Worm (Caenorhabditis elegans) whole organism, L1 larva: ENCODE measurements around the gene F44D12.19.

Experiments used
- ceh-90 ChIP-seq: sonication (generic microtip); optimal IDR thresholded peaks from 2 replicates; lab custom pipeline; 2016; ENCODE audit warnings: missing genetic modification characterization, missing compliant biosample characterization
- ces-1 ChIP-seq: fragments of 150-350 bp; optimal IDR thresholded peaks from 2 replicates; lab custom pipeline; 2014; ENCODE audit warnings: missing biosample characterization, missing genetic modification reagents, missing genetic modification characterization
- efl-3 ChIP-seq: fragments of 200-800 bp; sonication (Bioruptor generic); optimal IDR thresholded peaks from 2 replicates; lab custom pipeline; 2018; ENCODE audit warnings: mild to moderate bottlenecking, missing genetic modification characterization, missing compliant biosample characterization
- elt-3 ChIP-seq, 6 experiments: fragments of 150-350 bp in 1 of 6; sonication (generic microtip); optimal IDR thresholded peaks; 2 replicates each; lab custom pipeline; 2017 to 2018; ENCODE audit warnings: missing biosample characterization in 6 of 6, missing genetic modification characterization in 6 of 6, inconsistent platforms in 1 of 6
- lin-13 ChIP-seq: fragments of 150-350 bp; optimal IDR thresholded peaks from 2 replicates; lab custom pipeline; 2014; ENCODE audit warnings: missing biosample characterization, missing genetic modification reagents, missing genetic modification characterization
- lin-15B ChIP-seq: fragments of 150-350 bp; sonication (generic microtip); optimal IDR thresholded peaks from 3 replicates; lab custom pipeline; 2014; ENCODE audit warnings: missing biosample characterization, missing genetic modification characterization
- nhr-12 ChIP-seq: sonication (generic microtip); optimal IDR thresholded peaks from 2 replicates; lab custom pipeline; 2017; ENCODE audit warnings: missing biosample characterization, missing genetic modification characterization
- nhr-76 ChIP-seq: sonication (generic microtip); optimal IDR thresholded peaks from 2 replicates; lab custom pipeline; 2017; ENCODE audit warnings: missing biosample characterization, missing genetic modification characterization
- unc-98 ChIP-seq: fragments of 200-800 bp; sonication (Bioruptor generic); IDR thresholded peaks from 2 replicates; pipeline ENCODE4 v1.3.6; 2022; ENCODE audit warnings: missing genetic modification characterization, missing compliant biosample characterization

ce11 chrIV:10003372-10003771 lies 18.0 kb upstream of the F44D12.19 start, which contains the start of the genes C47E12.2 and sars-1:
- TF ChIP-seq lin-15B (tag; lab: Kevin White, UChicago) (peak; percentile 20), ces-1 (no peak), nhr-12 (tag; lab: Kevin White, UChicago) (no peak), efl-3 (GFP tag; lab: Kevin White, UChicago) (no peak), elt-3 (tag; optimal IDR thresholded peaks at IDR 0.05; lab: Kevin White, UChicago) (no peak), nhr-76 (tag; lab: Kevin White, UChicago) (no peak), ceh-90 (tag; lab: Kevin White, UChicago) (no peak), unc-98 (GFP tag; lab: Robert Waterston, UW) (no peak), lin-13 (GFP tag; lab: Kevin White, UChicago) (no peak)
